Fruit fly (Drosophila melanogaster) whole organism, larva: ENCODE results near the gene SCAR.
A peak's percentile ranks its signal among the peaks of the same experiment; 100 is the strongest.

Source experiments
- noc ChIP-seq: fragments of 200-800 bp; sonication (Bioruptor generic); optimal IDR thresholded peaks from 3 replicates; lab custom pipeline; 2019; ENCODE audit warnings: missing biosample characterization, mild to moderate bottlenecking, missing genetic modification characterization, moderate library complexity

Gene SCAR

DNA sequence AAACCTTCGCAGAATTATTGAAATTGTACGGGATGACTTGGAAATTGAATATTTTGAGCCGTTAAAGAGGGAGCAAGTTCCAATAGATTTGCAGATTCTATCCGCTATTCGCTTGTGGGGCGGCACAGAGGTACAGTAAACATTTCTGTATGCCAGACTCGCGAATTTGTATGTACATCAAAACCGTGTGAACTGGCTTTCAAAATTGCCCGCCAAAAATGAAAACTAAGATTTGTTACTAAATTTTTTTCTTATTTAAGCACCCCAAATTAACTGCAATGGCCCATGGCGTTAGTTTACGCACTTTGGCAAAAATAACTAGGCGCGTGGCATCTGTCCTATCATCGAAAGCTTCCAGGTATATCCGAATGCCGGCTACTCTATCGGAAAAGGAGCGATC lies 11.5 kb downstream of the SCAR start:
- TF ChIP-seq noc = no peak

DNA sequence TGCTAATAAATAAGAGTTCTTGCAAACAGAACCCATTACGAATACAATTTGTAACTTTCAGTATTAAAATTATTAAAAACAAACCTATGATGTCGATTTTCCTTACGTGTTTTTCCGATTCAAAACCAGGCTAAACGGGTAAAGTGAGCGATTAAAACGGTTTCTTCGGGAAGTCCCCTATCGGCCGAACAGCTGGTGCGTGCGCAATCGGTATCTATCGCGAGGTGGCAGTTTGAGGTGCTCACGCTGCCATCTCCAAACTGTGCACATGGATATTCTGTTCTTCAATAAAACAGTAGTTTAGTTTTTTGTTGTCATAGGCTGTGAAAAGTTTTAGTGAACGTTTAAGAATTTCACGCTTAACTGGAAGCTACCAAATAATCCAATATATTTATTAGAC lies 12.6 kb downstream of the SCAR start, which contains the start of gene TTLL4A:
TSS of gene TTLL4A (plus strand) at position 240 of the 400 bp plus-strand sequence.
- TF ChIP-seq noc = no peak

DNA sequence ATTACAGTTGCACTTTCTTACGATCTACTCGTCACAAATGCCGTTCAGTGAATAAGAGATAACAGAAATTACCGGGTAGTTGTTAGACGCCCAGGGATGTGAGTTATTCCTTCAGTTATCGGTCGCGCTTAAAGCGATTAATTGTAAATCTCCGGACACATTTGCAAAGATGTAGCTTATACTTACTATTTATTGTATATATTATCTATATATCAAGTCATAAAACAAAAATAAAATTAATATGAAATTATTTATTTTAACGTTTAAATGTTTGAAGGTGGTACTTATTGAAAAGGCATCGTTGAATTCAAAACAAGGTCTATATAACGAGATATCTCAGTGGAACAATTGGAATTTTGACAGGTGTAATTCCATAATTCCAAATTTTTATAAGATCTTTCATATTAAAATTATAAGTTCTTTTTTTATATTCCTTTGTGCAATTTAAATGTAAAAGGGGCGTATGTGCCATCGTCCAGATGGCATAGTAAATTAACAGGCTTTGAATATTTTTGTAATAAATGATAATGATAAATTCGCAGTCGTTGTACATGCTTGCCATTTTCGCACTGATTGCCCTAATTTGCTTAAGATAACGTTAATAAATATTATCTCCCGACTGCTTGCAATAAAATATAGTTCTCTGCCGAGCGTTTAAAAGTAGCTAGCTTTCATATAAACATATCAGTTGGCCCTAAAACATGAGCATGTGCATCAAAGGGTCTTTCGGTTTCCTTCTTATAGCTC lies 25.0 kb downstream of the SCAR start, which contains the start of the genes aub and lectin-33A:
TSS of gene aub (minus strand) at position 101 of the 747 bp plus-strand sequence.
TSS of gene lectin-33A (plus strand) at position 697 of the 747 bp plus-strand sequence.
- TF ChIP-seq noc = no peak

DNA sequence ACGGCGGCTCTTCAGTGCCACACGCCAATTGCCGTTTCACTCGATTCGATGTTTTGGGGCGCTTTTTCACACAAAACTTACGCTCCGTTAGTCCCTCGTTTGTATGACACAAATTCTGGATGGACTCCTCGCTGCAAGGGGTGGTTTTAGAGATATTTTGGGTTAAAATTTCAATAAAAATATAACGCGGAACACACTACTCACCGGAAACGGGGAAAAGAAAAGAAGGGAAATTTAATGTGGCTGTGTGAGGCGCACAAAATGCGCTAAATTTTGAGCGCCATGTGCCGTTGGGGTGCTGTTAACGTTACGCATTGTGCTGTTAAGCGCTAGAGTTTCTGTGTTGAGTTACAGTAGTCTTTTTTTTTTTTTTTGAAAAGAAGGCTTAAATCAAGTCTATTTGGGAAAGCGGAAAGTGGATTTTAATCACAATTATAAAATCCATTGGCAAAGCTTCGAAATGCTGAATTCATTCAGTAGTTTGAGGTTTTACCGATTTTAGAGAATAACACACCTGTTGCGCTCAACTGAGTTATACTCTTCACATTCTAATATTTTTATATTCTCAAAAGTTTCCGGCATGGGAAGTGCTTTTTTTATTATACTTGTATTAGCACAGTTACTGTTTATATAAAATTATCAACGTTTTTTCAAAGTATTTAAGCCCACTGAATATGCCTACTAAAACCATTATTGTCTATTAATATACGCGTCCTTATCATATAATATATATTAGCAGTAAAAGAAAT lies 27.5 kb downstream of the SCAR start, which contains the start of gene RpL9:
TSS of gene RpL9 (minus strand) at position 265 of the 749 bp plus-strand sequence.
- TF ChIP-seq noc = no peak

DNA sequence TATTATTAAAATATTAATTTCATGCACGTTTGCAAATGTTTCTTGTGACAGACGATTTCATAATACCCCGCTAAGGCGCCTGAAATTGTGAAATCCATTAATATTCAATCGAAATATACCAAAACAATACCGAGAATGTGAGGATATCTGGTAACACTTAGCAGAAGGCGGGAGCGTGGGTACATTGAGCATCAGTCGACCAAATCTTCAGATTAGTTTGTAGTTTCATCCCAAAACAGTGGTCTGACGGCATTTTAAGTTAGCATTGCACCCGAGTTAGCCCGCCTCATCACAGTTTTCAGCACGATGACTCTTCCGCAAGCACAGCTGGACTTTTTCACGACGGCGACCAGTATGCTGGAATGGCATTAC lies 28.1 kb downstream of the SCAR start, which contains the start of gene Nup154:
TSS of gene Nup154 (plus strand) at position 147 of the 372 bp plus-strand sequence.
- TF ChIP-seq noc = no peak

DNA sequence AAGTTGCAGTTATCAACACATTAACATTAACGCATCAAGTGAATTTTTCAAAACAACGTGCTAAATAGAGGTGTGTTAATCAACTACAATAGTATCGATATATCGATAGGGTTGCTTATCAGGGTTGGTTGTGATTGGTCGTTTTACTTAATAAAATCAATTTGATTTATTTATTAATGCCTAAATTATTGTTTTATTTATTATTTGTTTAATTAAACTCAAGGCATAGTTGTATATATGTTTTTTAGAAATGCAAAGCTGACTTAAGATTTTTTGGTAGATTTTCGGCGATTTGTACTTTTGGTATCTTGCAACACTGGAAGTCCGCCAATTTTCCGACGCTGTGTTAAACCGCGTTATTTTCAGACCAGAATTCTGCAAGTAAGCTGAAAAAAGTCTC lies 34.4 kb downstream of the SCAR start, which contains the start of the genes Art8 and dUTPase:
TSS of gene Art8 (minus strand) at position 88 of the 400 bp plus-strand sequence.
TSS of gene dUTPase (plus strand) at position 314 of the 400 bp plus-strand sequence.
- TF ChIP-seq noc = peak; percentile 46

DNA sequence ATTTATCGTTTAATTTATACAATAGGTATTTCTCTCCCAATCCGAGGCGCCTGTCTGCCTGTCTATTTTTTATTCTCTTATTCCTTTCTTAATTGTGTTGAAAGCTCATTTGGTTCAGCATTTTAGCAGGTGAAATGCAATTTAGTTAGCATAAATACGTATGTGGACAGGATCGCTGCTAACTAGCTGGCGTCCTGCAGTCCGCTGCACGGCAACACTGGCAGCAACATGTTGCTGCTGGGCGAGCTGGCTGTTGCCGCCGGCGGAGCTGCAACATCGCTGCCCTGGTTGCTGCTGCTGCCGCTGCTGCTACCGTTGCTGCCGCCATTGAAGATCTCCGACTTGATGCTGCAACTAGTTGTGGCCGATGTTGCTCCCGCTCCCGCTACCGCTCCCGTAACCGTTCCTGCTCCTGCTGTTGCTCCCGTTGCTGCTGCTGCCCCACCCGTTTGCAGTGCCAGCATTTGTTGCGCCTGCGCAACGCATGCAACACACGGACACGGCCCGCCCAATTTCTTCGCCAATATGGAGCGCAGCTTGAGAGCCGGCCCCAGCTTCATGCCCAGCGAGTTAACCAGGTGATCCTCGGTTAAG lies 37.5 kb downstream of the SCAR start:
- no peak for TF ChIP-seq noc

DNA sequence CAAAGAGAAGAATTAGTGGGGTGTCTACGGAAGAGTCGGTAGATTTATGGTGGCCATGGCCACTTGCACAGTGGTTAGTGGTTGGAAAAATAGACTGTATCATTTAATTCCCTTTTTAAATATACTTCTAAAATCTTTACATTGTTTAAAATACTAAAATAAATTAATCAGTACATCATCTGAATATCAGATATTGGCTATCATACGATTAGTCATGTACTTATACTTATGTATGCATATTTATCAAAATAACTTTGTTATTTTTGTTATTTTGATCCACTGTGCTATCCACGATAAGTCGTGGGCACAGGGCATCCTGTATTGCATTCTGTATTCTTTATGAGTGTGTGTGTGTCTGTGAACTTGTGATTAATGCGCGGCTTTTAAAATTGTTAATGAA lies 38.1 kb downstream of the SCAR start:
- TF ChIP-seq noc = no peak

DNA sequence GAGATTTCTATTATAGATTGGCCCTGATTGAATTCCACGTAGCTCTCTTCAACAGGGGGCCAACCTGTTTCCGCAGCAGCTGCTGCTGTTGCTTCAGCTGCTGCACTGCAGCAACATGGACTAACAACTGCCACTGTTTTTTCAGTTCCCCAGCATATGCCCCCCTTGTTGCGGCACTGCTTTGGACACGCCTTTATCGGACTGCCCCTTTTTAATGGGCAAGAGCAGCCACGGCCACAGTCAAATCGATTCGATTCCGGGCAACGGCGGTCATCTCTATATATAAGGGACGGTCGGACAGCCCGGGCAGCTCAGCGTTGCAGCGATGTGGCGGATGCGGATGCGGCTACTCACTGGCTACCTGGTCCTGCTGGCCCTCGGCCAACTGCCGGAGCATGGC lies 38.7 kb downstream of the SCAR start, which contains the start of gene Acp32CD:
TSS of gene Acp32CD (plus strand) at position 301 of the 400 bp plus-strand sequence.
- no peak for TF ChIP-seq noc

DNA sequence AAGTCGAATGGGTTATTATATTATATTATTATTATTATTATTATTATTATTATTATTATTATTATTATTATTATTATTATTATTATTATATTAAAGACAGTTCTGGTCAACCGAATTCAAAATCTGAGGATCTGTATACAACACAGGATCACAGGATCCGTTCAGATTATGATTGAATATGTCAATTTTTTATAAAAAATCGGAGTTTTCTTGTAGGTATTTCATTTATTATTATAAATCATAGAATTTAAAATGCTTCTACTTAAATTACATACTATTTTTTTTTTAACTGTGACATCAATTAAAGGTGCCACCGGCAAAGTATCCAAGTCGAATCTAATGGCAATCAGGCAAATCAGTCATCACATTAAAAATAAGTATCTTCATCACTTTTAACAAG lies 40.1 kb downstream of the SCAR start, which contains the start of gene CG14913:
TSS of gene CG14913 (plus strand) at position 301 of the 400 bp plus-strand sequence.
- no peak for TF ChIP-seq noc

DNA sequence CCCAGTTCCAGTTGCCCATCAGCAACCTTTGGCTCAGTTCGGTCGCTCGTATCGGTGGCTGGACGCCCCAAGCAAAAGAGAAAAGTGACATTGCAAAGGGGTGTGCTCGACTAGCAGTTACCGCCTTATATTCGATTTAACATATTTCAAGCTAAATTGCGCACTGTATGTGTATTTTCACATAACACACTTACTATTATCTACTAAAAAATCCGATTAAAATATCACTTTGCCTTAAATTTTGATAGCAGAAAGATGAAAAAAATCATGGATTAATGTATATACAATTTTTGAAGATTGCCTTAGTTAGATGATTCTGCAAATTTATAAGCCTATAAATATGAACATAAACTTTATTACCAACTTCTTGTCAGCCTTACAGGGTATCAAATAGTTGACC lies 45.0 kb downstream of the SCAR start:
- TF ChIP-seq noc = no peak

DNA sequence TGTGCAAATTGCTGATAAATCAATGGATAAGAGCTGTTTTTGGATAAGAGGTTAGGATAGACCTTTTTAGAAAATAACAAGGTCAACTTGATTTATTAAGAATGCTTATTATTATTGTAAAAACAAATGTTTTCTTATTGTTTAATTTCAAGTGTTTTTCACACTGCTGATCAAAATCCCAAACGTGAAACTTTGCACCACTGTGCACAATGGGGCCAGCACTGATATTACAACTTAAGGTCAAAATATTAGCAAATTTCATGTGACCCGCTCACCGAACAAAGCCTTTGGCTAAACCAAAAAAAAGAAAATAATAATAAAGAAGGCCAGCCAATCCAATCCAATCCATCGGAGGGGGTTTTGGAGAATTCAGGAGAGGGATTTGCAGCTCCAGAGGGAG lies 46.2 kb downstream of the SCAR start:
- TF ChIP-seq noc = no peak

DNA sequence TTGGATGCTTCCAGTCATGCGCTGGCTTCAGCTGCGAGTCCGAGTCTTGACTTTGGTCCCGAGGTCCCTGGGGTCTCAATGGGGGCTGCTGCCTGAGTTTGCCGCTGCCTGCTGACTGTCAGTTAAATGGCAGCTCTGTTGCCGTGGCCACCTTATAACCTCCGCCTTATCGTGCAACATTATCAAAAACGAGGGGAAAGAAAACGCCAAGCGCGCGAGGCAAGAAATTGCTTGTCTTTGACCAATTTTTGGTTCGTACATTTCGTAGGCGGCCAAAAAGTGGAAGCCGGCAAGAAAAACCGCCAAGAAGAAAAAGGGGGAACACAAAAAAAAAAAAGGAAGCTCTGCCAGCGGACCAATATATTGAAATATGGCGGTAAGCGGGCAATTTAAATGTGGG lies 47.3 kb downstream of the SCAR start:
- no peak for TF ChIP-seq noc

DNA sequence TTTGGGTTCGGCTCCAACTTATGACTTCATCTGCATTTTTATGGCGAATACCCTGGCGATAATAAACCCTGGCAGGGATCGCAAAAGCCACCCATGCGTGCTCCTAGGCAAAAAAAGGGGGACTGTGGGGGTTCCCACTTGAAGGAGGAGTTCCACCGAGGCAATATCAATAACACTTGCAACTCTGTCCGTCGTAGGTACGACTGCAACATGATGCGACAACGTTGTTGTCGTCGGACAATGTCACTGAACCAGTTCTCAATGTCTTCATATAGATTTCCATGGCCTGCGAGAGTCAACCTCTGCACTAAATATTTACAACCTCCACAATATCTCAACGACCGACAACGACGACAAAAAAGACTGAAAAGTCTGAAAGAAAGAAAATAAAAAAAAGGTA lies 50.6 kb downstream of the SCAR start:
- no peak for TF ChIP-seq noc

DNA sequence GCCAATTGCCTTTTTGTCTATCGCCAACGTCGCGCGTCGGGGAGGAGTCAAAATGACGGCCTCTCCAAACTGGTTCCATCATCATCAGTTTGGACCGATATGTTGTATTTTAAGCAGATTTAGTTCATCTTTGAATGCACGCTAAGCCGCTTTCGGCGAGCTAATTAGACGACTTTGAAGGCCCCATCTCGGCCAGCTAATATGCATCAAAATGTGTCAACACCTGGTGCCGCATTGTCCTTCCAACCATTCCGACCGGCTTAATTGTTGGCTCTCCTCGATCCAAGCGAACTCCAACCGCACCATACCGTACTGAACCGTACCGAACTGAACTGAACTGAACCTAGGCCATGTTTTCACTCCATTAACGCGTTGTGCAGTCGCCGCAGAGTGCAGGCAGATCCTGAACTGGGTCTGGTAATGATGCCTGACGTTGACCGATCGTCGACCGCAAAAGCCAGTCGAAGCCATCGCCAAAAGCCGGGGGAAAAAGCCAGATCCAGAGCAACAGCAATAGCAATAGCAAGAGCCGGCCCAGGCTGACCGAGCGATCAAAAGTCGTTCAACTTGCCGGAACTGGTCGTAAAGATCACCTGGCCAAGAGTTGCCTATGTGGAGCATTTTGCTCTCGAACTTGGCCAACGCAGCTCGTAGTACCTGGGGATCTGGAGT lies 51.4 kb downstream of the SCAR start:
- TF ChIP-seq noc = no peak
